Fruit fly (Drosophila melanogaster): Measurements from ENCODE around the gene Ost48.

Gene Ost48

dm6 chrX:9132589-9133237 lies 25.6 kb downstream of the Ost48 start:
- TF ChIP-seq Hr96 (GFP tag; optimal IDR thresholded peaks at IDR 0.05): no peak
- TF ChIP-seq cic (GFP tag; optimal IDR thresholded peaks at IDR 0.05): no peak
- TF ChIP-seq Clk (GFP tag; optimal IDR thresholded peaks at IDR 0.05): no peak
- no peak for TF ChIP-seq CG7101 (tag; optimal IDR thresholded peaks at IDR 0.05)
- no peak for TF ChIP-seq CG7045 (GFP tag; optimal IDR thresholded peaks at IDR 0.05)

dm6 chrX:9131523-9131922 lies 26.8 kb downstream of the Ost48 start:
- no peak for TF ChIP-seq ovo (GFP tag; optimal IDR thresholded peaks at IDR 0.05)
- no peak for TF ChIP-seq CG7045 (GFP tag; optimal IDR thresholded peaks at IDR 0.05)
- no peak for TF ChIP-seq cic (GFP tag; optimal IDR thresholded peaks at IDR 0.05)
- no peak for TF ChIP-seq kay (GFP tag; ENCODE audit: borderline replicate concordance)
- TF ChIP-seq CG7101 (tag; optimal IDR thresholded peaks at IDR 0.05): no peak
- no peak for TF ChIP-seq CG5204 (GFP tag; optimal IDR thresholded peaks at IDR 0.05)
- TF ChIP-seq pad (GFP tag; optimal IDR thresholded peaks at IDR 0.05): no peak
- TF ChIP-seq Clk (GFP tag; optimal IDR thresholded peaks at IDR 0.05): no peak
- TF ChIP-seq cnc (optimal IDR thresholded peaks at IDR 0.05): no peak
- no peak for TF ChIP-seq CG11617 (GFP tag; optimal IDR thresholded peaks at IDR 0.05)
- no peak for TF ChIP-seq toe (GFP tag; optimal IDR thresholded peaks at IDR 0.05)
- TF ChIP-seq CG12768 (GFP tag; optimal IDR thresholded peaks at IDR 0.05): no peak
- no peak for TF ChIP-seq Hr96 (GFP tag; optimal IDR thresholded peaks at IDR 0.05)
- TF ChIP-seq bab1 (GFP tag; optimal IDR thresholded peaks at IDR 0.05): no peak
- TF ChIP-seq Mnt (GFP tag; optimal IDR thresholded peaks at IDR 0.05): no peak
- TF ChIP-seq tj (GFP tag; optimal IDR thresholded peaks at IDR 0.05): no peak

DNA sequence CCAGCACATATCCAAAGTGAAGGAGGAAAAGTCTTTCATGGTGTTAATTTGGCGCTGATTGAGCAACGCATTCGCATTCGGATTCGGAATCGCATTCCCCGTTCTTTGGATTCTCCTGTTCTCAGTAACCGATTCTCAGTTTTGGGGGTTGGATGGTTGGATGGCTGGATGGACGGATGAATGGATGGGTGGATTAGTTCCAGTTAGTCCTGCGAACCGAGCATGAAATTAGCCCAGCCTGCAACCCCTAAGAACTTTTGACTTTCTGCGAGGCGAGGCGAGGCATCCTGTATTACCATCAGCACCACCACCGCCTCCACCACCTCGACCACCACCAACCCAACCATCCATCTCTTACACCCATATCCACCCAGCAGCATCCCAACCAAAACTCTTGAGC lies 28.1 kb downstream of the Ost48 start:
- TF ChIP-seq CG11617 (GFP tag; optimal IDR thresholded peaks at IDR 0.05) (no peak), CG14711 (tag; optimal IDR thresholded peaks at IDR 0.05) (no peak), cnc (optimal IDR thresholded peaks at IDR 0.05) (no peak), CG7101 (tag; optimal IDR thresholded peaks at IDR 0.05) (no peak), CG33017 (tag; optimal IDR thresholded peaks at IDR 0.05) (no peak), CG5204 (GFP tag; optimal IDR thresholded peaks at IDR 0.05) (no peak), Clk (GFP tag; optimal IDR thresholded peaks at IDR 0.05) (no peak), CG7045 (GFP tag; optimal IDR thresholded peaks at IDR 0.05) (no peak)

- TF ChIP-seq bab1 (GFP tag; optimal IDR thresholded peaks at IDR 0.05) (no peak), pad (GFP tag; optimal IDR thresholded peaks at IDR 0.05) (no peak), CG1620 (GFP tag; optimal IDR thresholded peaks at IDR 0.05) (no peak), CG7045 (GFP tag; optimal IDR thresholded peaks at IDR 0.05) (no peak), CG7101 (tag; optimal IDR thresholded peaks at IDR 0.05) (no peak), kay (GFP tag; ENCODE audit: borderline replicate concordance) (no peak), CG5204 (GFP tag; optimal IDR thresholded peaks at IDR 0.05) (no peak), CG11617 (GFP tag; optimal IDR thresholded peaks at IDR 0.05) (no peak), cic (GFP tag; optimal IDR thresholded peaks at IDR 0.05) (no peak), CG12768 (GFP tag; optimal IDR thresholded peaks at IDR 0.05) (no peak), tj (GFP tag; optimal IDR thresholded peaks at IDR 0.05) (no peak), Crg-1 (GFP tag; optimal IDR thresholded peaks at IDR 0.05) (no peak)
These were observed 28.9 kb downstream of the Ost48 start for dm6 chrX:9129436-9129835.

DNA sequence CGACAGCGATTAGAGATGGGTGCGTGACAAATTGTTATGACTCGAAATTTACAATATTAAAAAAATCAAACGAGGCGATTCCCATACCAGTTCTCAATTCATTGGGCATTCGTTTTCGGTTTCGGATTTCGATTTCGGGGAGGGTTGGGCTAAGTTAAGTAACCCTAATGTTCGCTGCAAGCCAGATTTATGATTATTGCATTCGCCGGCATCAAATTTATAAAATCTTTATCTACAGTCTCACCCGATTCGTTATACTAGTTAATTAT lies 30.4 kb downstream of the Ost48 start:
- TF ChIP-seq Hr96 (GFP tag; optimal IDR thresholded peaks at IDR 0.05): no peak
- TF ChIP-seq bab1 (GFP tag; optimal IDR thresholded peaks at IDR 0.05): no peak
- no peak for TF ChIP-seq cnc (optimal IDR thresholded peaks at IDR 0.05)
- TF ChIP-seq ovo (GFP tag; optimal IDR thresholded peaks at IDR 0.05): no peak
- TF ChIP-seq tj (GFP tag; optimal IDR thresholded peaks at IDR 0.05): no peak
- no peak for TF ChIP-seq toe (GFP tag; optimal IDR thresholded peaks at IDR 0.05)
- no peak for TF ChIP-seq CG14711 (tag; optimal IDR thresholded peaks at IDR 0.05)
- no peak for TF ChIP-seq CG1620 (GFP tag; optimal IDR thresholded peaks at IDR 0.05)
- no peak for TF ChIP-seq CG7045 (GFP tag; optimal IDR thresholded peaks at IDR 0.05)
- no peak for TF ChIP-seq Crg-1 (GFP tag; optimal IDR thresholded peaks at IDR 0.05)
- TF ChIP-seq Mnt (GFP tag; optimal IDR thresholded peaks at IDR 0.05): no peak
- TF ChIP-seq Clk (GFP tag; optimal IDR thresholded peaks at IDR 0.05): no peak
- TF ChIP-seq CG5204 (GFP tag; optimal IDR thresholded peaks at IDR 0.05): no peak
- no peak for TF ChIP-seq CG33017 (tag; optimal IDR thresholded peaks at IDR 0.05)
- no peak for TF ChIP-seq CG7101 (tag; optimal IDR thresholded peaks at IDR 0.05)
- no peak for TF ChIP-seq CG11617 (GFP tag; optimal IDR thresholded peaks at IDR 0.05)
- no peak for TF ChIP-seq cic (GFP tag; optimal IDR thresholded peaks at IDR 0.05)
- TF ChIP-seq pad (GFP tag; optimal IDR thresholded peaks at IDR 0.05): no peak
- no peak for TF ChIP-seq CG12768 (GFP tag; optimal IDR thresholded peaks at IDR 0.05)

- TF ChIP-seq Mnt (GFP tag; optimal IDR thresholded peaks at IDR 0.05) (no peak), ovo (GFP tag; optimal IDR thresholded peaks at IDR 0.05) (no peak), CG7101 (tag; optimal IDR thresholded peaks at IDR 0.05) (no peak), cnc (optimal IDR thresholded peaks at IDR 0.05) (no peak), CG5204 (GFP tag; optimal IDR thresholded peaks at IDR 0.05) (no peak), cic (GFP tag; optimal IDR thresholded peaks at IDR 0.05) (no peak), CG1620 (GFP tag; optimal IDR thresholded peaks at IDR 0.05) (no peak), CG14711 (tag; optimal IDR thresholded peaks at IDR 0.05) (no peak), kay (GFP tag; ENCODE audit: borderline replicate concordance) (no peak), toe (GFP tag; optimal IDR thresholded peaks at IDR 0.05) (no peak), Clk (GFP tag; optimal IDR thresholded peaks at IDR 0.05) (no peak), CG12768 (GFP tag; optimal IDR thresholded peaks at IDR 0.05) (no peak), CG33017 (tag; optimal IDR thresholded peaks at IDR 0.05) (no peak), Crg-1 (GFP tag; optimal IDR thresholded peaks at IDR 0.05) (no peak), CG7045 (GFP tag; optimal IDR thresholded peaks at IDR 0.05) (no peak), bab1 (GFP tag; optimal IDR thresholded peaks at IDR 0.05) (no peak), tj (GFP tag; optimal IDR thresholded peaks at IDR 0.05) (no peak), pad (GFP tag; optimal IDR thresholded peaks at IDR 0.05) (no peak), Hr96 (GFP tag; optimal IDR thresholded peaks at IDR 0.05) (no peak)
These were observed 30.9 kb downstream of the Ost48 start for dm6 chrX:9127264-9128011.
